Worm (Caenorhabditis elegans): Measurements from ENCODE around the gene F49H12.4.
A peak's percentile ranks its signal among the peaks of the same experiment; 100 is the strongest.

Gene F49H12.4

DNA sequence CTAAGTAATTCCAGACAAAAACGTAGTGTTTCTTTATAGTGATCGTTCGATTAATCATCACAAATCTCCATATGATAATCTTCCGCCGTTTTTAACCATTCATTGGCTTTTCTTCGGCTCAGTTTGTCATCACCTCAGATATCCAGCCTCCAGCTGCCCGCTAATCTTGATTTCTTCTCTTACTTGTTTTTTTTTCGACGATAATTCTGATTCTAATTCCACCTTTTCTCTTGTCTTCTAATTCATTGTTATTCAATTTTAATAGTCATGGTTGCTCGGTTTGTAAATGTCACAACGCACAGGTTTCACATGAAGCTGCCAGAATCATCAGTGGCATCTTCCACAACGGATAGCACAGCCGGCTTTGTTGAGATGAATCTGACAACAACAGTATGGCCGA is at the start of gene F49H12.4:
Gene F49H12.4, plus strand, starts transcription at position 301 of the 400 bp plus-strand sequence.
- TF ChIP-seq mdl-1 (tag; optimal IDR thresholded peaks at IDR 0.05) (no peak), egl-27 (tag; optimal IDR thresholded peaks at IDR 0.05) (no peak), lin-13 (GFP tag; optimal IDR thresholded peaks at IDR 0.05) (no peak), nhr-25 (tag; optimal IDR thresholded peaks at IDR 0.05) (no peak), ztf-4 (tag; optimal IDR thresholded peaks at IDR 0.05) (no peak), peb-1 (tag; optimal IDR thresholded peaks at IDR 0.05) (no peak), F13H6.1 (tag; optimal IDR thresholded peaks at IDR 0.05) (no peak), lin-11 (tag; optimal IDR thresholded peaks at IDR 0.05) (no peak), snpc-4 (tag; optimal IDR thresholded peaks at IDR 0.05) (no peak), nhr-10 (tag; optimal IDR thresholded peaks at IDR 0.05) (no peak), ceh-16 (tag; optimal IDR thresholded peaks at IDR 0.05) (no peak), C34F6.9 (tag; optimal IDR thresholded peaks at IDR 0.05) (no peak), nhr-77 (tag; optimal IDR thresholded peaks at IDR 0.05) (no peak), alr-1 (tag; optimal IDR thresholded peaks at IDR 0.05) (no peak)

DNA sequence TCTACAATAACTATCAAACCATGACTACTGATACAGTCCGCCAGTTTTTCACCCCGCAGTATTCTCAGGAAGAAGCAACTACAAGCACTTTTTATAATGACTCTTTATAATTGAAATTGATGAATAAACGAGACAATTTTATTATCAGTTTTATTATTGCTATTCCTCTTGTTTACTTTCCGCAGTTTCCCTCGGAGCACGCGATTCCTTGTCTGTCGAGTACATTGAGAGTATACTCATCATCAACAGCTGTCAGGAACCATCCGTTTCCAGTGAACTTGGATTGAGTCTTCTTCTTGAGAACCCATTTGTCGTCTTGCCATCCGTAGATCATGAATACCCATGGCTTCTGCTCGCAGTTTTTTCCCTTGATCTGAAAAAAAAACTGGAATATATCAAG is 48.8 kb upstream of the F49H12.4 start:
- no peak for TF ChIP-seq ZK546.5 (tag; optimal IDR thresholded peaks at IDR 0.05)
- no peak for TF ChIP-seq fos-1 (tag; optimal IDR thresholded peaks at IDR 0.05)
- TF ChIP-seq lin-39 (tag; optimal IDR thresholded peaks at IDR 0.05): no peak
- no peak for TF ChIP-seq ceh-82 (tag; optimal IDR thresholded peaks at IDR 0.05)
- no peak for TF ChIP-seq zag-1 (tag; optimal IDR thresholded peaks at IDR 0.05)
- no peak for TF ChIP-seq nhr-129 (tag; optimal IDR thresholded peaks at IDR 0.05)
- TF ChIP-seq F13H6.1 (tag; optimal IDR thresholded peaks at IDR 0.05): no peak
- TF ChIP-seq dmd-4 (tag; optimal IDR thresholded peaks at IDR 0.05): no peak
- TF ChIP-seq unc-39 (tag; optimal IDR thresholded peaks at IDR 0.05): no peak

DNA sequence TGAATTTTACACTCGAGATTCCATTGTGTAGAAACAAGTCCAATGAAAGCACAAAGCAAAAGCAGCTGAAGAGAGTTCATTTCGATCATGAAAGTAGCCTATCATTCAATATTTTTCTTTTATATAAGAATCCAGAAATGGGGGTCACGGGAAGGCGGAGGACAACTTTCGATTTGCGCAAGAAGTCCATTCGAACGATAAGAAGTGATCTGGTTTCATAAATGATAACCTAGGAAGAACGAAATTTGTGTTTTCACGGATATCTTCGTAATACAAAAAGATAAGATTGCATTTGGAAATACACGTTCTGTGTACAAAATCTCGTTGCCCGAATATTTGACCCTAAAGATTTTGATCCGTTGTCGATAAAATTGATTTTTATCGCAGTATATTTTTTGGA is 48.2 kb upstream of the F49H12.4 start, which contains the start of gene Y102A11A.5:
Gene Y102A11A.5, minus strand, starts transcription at position 175 of the 400 bp plus-strand sequence.
- TF ChIP-seq nhr-12 (tag; optimal IDR thresholded peaks at IDR 0.05): no peak
- TF ChIP-seq unc-55 (GFP tag; optimal IDR thresholded peaks at IDR 0.05): no peak
- no peak for TF ChIP-seq ama-1 (optimal IDR thresholded peaks at IDR 0.05)
- no peak for TF ChIP-seq dmd-4 (tag; optimal IDR thresholded peaks at IDR 0.05)
- peak; percentile 45 for TF ChIP-seq nhr-21 (tag; optimal IDR thresholded peaks at IDR 0.05)

DNA sequence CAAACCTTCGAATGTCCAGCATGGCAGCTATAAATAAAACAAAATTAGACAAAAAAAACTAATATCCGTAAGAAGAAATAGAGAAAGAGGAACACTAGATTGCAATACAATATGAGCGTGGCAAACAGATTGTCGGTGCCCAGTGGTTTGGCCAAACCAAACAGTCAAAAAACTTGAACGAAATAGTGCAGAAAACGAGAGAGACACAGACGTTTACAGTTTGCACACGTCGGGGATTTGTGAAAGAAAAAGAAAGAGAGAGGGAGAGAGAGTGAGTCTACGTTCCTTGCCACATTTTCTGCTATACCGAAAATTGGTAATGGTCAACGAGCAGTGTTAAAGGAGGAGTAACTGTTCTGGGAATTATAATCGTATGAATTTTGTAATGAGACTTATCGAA is 44.5 kb upstream of the F49H12.4 start, which contains the start of gene ergi-1:
Gene ergi-1, minus strand, starts transcription at position 101 of the 400 bp plus-strand sequence.
- TF ChIP-seq ceh-16 (tag; optimal IDR thresholded peaks at IDR 0.05) (no peak), sma-9 (GFP tag; optimal IDR thresholded peaks at IDR 0.05) (no peak), sma-9 (tag; optimal IDR thresholded peaks at IDR 0.05) (no peak), snpc-4 (tag; optimal IDR thresholded peaks at IDR 0.05) (no peak), lsy-2 (tag; optimal IDR thresholded peaks at IDR 0.05) (no peak), sma-3 (GFP tag; optimal IDR thresholded peaks at IDR 0.05) (no peak), elt-3 (tag; optimal IDR thresholded peaks at IDR 0.05) (no peak), dmd-4 (tag; optimal IDR thresholded peaks at IDR 0.05) (no peak), ceh-82 (tag; optimal IDR thresholded peaks at IDR 0.05) (no peak), nhr-25 (tag; optimal IDR thresholded peaks at IDR 0.05) (no peak), mdl-1 (tag; optimal IDR thresholded peaks at IDR 0.05) (no peak), alr-1 (tag; optimal IDR thresholded peaks at IDR 0.05) (no peak), skn-1 (tag; optimal IDR thresholded peaks at IDR 0.05) (no peak), ztf-11 (tag; optimal IDR thresholded peaks at IDR 0.05) (no peak), Y55F3AM.14 (GFP tag; optimal IDR thresholded peaks at IDR 0.05) (no peak), mab-5 (tag; optimal IDR thresholded peaks at IDR 0.05) (no peak), nhr-6 (tag; optimal IDR thresholded peaks at IDR 0.05) (no peak)

DNA sequence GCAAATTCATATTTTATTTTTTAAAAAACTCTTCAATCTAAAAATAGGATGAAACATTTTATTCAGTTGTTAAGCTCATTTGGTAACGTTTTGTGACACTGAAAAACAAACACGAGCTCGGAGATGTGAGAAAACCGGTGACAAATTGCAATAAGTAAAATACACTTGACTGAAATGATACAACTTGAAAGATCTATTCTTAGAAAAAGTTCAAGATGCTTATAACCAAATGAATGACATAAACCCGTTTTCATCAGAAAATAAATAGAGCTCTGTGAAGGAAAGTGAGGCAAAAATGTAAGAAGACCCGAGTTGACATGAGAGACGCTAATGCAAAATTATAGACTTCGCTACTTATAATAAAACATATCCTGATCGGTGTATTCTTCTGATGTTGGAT is 40.3 kb upstream of the F49H12.4 start, which contains the start of gene smex-2:
Gene smex-2, minus strand, starts transcription at position 101 of the 400 bp plus-strand sequence.
- no peak for TF ChIP-seq fos-1 (tag; optimal IDR thresholded peaks at IDR 0.05)
- TF ChIP-seq elt-3 (tag; optimal IDR thresholded peaks at IDR 0.05): no peak
- no peak for TF ChIP-seq snpc-4 (tag; optimal IDR thresholded peaks at IDR 0.05)
